Worm (Caenorhabditis elegans) whole organism, L3 larva: ENCODE results near the gene C13B4.1.

Source experiments
- R02D3.7 ChIP-seq: fragments of 150-350 bp; optimal IDR thresholded peaks from 2 replicates; lab custom pipeline; 2014; ENCODE audit warnings: missing biosample characterization, missing genetic modification characterization
- aly-2 ChIP-seq: fragments of 150-350 bp; optimal IDR thresholded peaks from 2 replicates; lab custom pipeline; 2014; ENCODE audit warnings: missing biosample characterization, missing genetic modification characterization
- ceh-16 ChIP-seq: sonication (generic microtip); optimal IDR thresholded peaks from 2 replicates; lab custom pipeline; 2017; ENCODE audit warnings: missing biosample characterization, missing genetic modification characterization
- ceh-28 ChIP-seq: fragments of 150-350 bp; optimal IDR thresholded peaks from 2 replicates; lab custom pipeline; 2014; ENCODE audit warnings: missing biosample characterization, missing genetic modification reagents, missing genetic modification characterization
- ceh-9 ChIP-seq: sonication (generic microtip); optimal IDR thresholded peaks from 2 replicates; lab custom pipeline; 2018; ENCODE audit warnings: missing biosample characterization, missing genetic modification characterization
- egl-27 ChIP-seq: sonication (generic microtip); optimal IDR thresholded peaks from 4 replicates; lab custom pipeline; 2017; ENCODE audit warnings: missing biosample characterization, missing genetic modification reagents, missing genetic modification characterization
- egl-5 ChIP-seq: fragments of 150-350 bp; optimal IDR thresholded peaks from 2 replicates; lab custom pipeline; 2017; ENCODE audit warnings: missing biosample characterization, missing genetic modification reagents, missing genetic modification characterization, inconsistent platforms
- elt-1 ChIP-seq: fragments of 150-350 bp; optimal IDR thresholded peaks from 2 replicates; lab custom pipeline; 2014; ENCODE audit warnings: missing biosample characterization, missing genetic modification characterization
- elt-2 ChIP-seq: sonication (generic microtip); optimal IDR thresholded peaks from 2 replicates; lab custom pipeline; 2016; ENCODE audit warnings: missing genetic modification reagents, mild to moderate bottlenecking, missing genetic modification characterization, missing compliant biosample characterization
- elt-3 ChIP-seq, 3 experiments: fragments of 150-350 bp in 1 of 3; sonication (generic microtip) in 2 of 3; optimal IDR thresholded peaks; 2 replicates in 2 of 3; 4 replicates in 1 of 3; lab custom pipeline; 2014 to 2017; ENCODE audit warnings: missing biosample characterization in 3 of 3, missing genetic modification characterization in 3 of 3
- eor-1 ChIP-seq, 2 experiments: fragments of 150-350 bp; optimal IDR thresholded peaks; 2 replicates each; lab custom pipeline; 2014 to 2018; ENCODE audit warnings: missing biosample characterization in 2 of 2, missing genetic modification characterization in 2 of 2
- fkh-10 ChIP-seq: sonication (generic microtip); optimal IDR thresholded peaks from 2 replicates; lab custom pipeline; 2017; ENCODE audit warnings: missing biosample characterization, missing genetic modification reagents, missing genetic modification characterization
- fkh-2 ChIP-seq: fragments of 150-350 bp; optimal IDR thresholded peaks from 2 replicates; lab custom pipeline; 2014; ENCODE audit warnings: missing biosample characterization, missing genetic modification reagents, missing genetic modification characterization
- fos-1 ChIP-seq: fragments of 150-350 bp; optimal IDR thresholded peaks from 2 replicates; lab custom pipeline; 2014; ENCODE audit warnings: missing biosample characterization, missing genetic modification characterization
- hmg-11 ChIP-seq: sonication (generic microtip); optimal IDR thresholded peaks from 2 replicates; lab custom pipeline; 2016; ENCODE audit warnings: missing genetic modification characterization, missing compliant biosample characterization
- jun-1 ChIP-seq: fragments of 150-350 bp; optimal IDR thresholded peaks from 2 replicates; lab custom pipeline; 2014; ENCODE audit warnings: missing biosample characterization, missing genetic modification reagents, missing genetic modification characterization
- lin-15B ChIP-seq: fragments of 150-350 bp; optimal IDR thresholded peaks from 2 replicates; lab custom pipeline; 2014; ENCODE audit warnings: missing biosample characterization, missing genetic modification characterization
- lin-39 ChIP-seq: fragments of 150-350 bp; optimal IDR thresholded peaks from 2 replicates; lab custom pipeline; 2018; ENCODE audit warnings: missing biosample characterization, missing genetic modification reagents, missing genetic modification characterization
- mdl-1 ChIP-seq: fragments of 150-350 bp; optimal IDR thresholded peaks from 2 replicates; lab custom pipeline; 2014; ENCODE audit warnings: missing biosample characterization, missing genetic modification characterization
- nfya-1 ChIP-seq: sonication (generic microtip); optimal IDR thresholded peaks from 2 replicates; lab custom pipeline; 2017; ENCODE audit warnings: missing genetic modification characterization, mild to moderate bottlenecking, missing compliant biosample characterization, antibody characterized with exemption, moderate library complexity; ENCODE audit not compliant: insufficient read depth
- nhr-11 ChIP-seq: fragments of 150-350 bp; optimal IDR thresholded peaks from 2 replicates; lab custom pipeline; 2014; ENCODE audit warnings: missing biosample characterization, missing genetic modification characterization
- nhr-23 ChIP-seq: fragments of 150-350 bp; optimal IDR thresholded peaks from 2 replicates; lab custom pipeline; 2014; ENCODE audit warnings: missing biosample characterization, missing genetic modification reagents, missing genetic modification characterization
- nhr-237 ChIP-seq: fragments of 150-350 bp; optimal IDR thresholded peaks from 2 replicates; lab custom pipeline; 2014; ENCODE audit warnings: missing biosample characterization, missing genetic modification characterization
- nhr-25 ChIP-seq: sonication (generic microtip); optimal IDR thresholded peaks from 2 replicates; lab custom pipeline; 2017; ENCODE audit warnings: missing biosample characterization, missing genetic modification characterization
- nhr-28 ChIP-seq: fragments of 150-350 bp; optimal IDR thresholded peaks from 2 replicates; lab custom pipeline; 2014; ENCODE audit warnings: missing biosample characterization, missing genetic modification characterization
- nhr-43 ChIP-seq: sonication (generic microtip); optimal IDR thresholded peaks from 2 replicates; lab custom pipeline; 2016; ENCODE audit warnings: mild to moderate bottlenecking, missing genetic modification characterization, missing compliant biosample characterization; ENCODE audit not compliant: poor library complexity, severe bottlenecking
- nhr-76 ChIP-seq: fragments of 150-350 bp; sonication (generic microtip); optimal IDR thresholded peaks from 5 replicates; lab custom pipeline; 2014; ENCODE audit warnings: missing biosample characterization, missing genetic modification characterization
- pha-4 ChIP-seq: fragments of 150-350 bp; optimal IDR thresholded peaks from 2 replicates; lab custom pipeline; 2014; ENCODE audit warnings: missing biosample characterization, missing genetic modification reagents, missing genetic modification characterization
- pqm-1 ChIP-seq: fragments of 150-350 bp; optimal IDR thresholded peaks from 2 replicates; lab custom pipeline; 2017; ENCODE audit warnings: missing biosample characterization, missing genetic modification characterization, inconsistent platforms
- sea-2 ChIP-seq: fragments of 150-350 bp; sonication (generic microtip); optimal IDR thresholded peaks from 4 replicates; lab custom pipeline; 2014; ENCODE audit warnings: missing biosample characterization, missing genetic modification reagents, missing genetic modification characterization
- skn-1 ChIP-seq: fragments of 150-350 bp; optimal IDR thresholded peaks from 2 replicates; lab custom pipeline; 2014; ENCODE audit warnings: missing biosample characterization, missing genetic modification characterization
- snpc-4 ChIP-seq: fragments of 150-350 bp; optimal IDR thresholded peaks from 2 replicates; lab custom pipeline; 2014; ENCODE audit warnings: missing biosample characterization, missing genetic modification characterization
- tbx-2 ChIP-seq: sonication (generic microtip); optimal IDR thresholded peaks from 2 replicates; lab custom pipeline; 2016; ENCODE audit warnings: mild to moderate bottlenecking, missing genetic modification characterization, missing compliant biosample characterization
- unc-39 ChIP-seq: sonication (generic microtip); optimal IDR thresholded peaks from 4 replicates; lab custom pipeline; 2017; ENCODE audit warnings: missing biosample characterization, missing genetic modification characterization
- zag-1 ChIP-seq: fragments of 150-350 bp; optimal IDR thresholded peaks from 2 replicates; lab custom pipeline; 2014; ENCODE audit warnings: missing biosample characterization, missing genetic modification characterization
- ztf-4 ChIP-seq: fragments of 150-350 bp; optimal IDR thresholded peaks from 2 replicates; lab custom pipeline; 2014; ENCODE audit warnings: missing biosample characterization, missing genetic modification characterization

The C13B4.1 gene

ce11 chrII:14479583-14480245 lies at the start of gene C13B4.1:
C13B4.1 (minus strand) TSS chrII:14479633.
- TF ChIP-seq elt-2 (tag; lab: Kevin White, UChicago) = no peak
- no peak for TF ChIP-seq lin-39 (tag; lab: Kevin White, UChicago)
- TF ChIP-seq nhr-25 (tag; lab: Kevin White, UChicago) = no peak
- TF ChIP-seq ztf-4 = no peak
- TF ChIP-seq ceh-9 (tag; lab: Kevin White, UChicago) = no peak
- no peak for TF ChIP-seq nhr-76
- no peak for TF ChIP-seq egl-27 (tag; lab: Kevin White, UChicago)
- no peak for TF ChIP-seq eor-1 (tag; optimal IDR thresholded peaks at IDR 0.05; lab: Kevin White, UChicago)
- no peak for TF ChIP-seq nhr-23 (tag; lab: Kevin White, UChicago)
- no peak for TF ChIP-seq ceh-16 (tag; lab: Kevin White, UChicago)
- TF ChIP-seq elt-3 (tag; optimal IDR thresholded peaks at IDR 0.05; lab: Kevin White, UChicago) = no peak

- TF ChIP-seq hmg-11 (tag; lab: Kevin White, UChicago) (peak; percentile 55), pha-4 (peak; percentile 79), elt-2 (tag; lab: Kevin White, UChicago) (peak; percentile 83), nhr-25 (tag; lab: Kevin White, UChicago) (peak; percentile 12), lin-15B (tag; lab: Kevin White, UChicago) (peak; percentile 66), nhr-23 (tag; lab: Kevin White, UChicago) (peak; percentile 56), nfya-1 (tag; lab: Kevin White, UChicago) (peak; percentile 74), pqm-1 (tag; lab: Kevin White, UChicago) (peak; percentile 54), elt-1 (peak; percentile 52), mdl-1 (tag; lab: Kevin White, UChicago) (no peak), snpc-4 (tag; lab: Kevin White, UChicago) (peak; percentile 22), R02D3.7 (tag; lab: Kevin White, UChicago) (no peak), skn-1 (tag; lab: Kevin White, UChicago) (peak; percentile 46), aly-2 (tag; lab: Kevin White, UChicago) (no peak), jun-1 (tag; lab: Kevin White, UChicago) (peak; percentile 10)
Observed at ce11 chrII:14528233-14528802, 48.9 kb upstream of the C13B4.1 start, which contains the start of the genes F57C2.5 and spat-1. F57C2.5 (minus strand) TSS chrII:14528239. spat-1 (plus strand) TSS chrII:14528752.

ce11 chrII:14527104-14527503 lies 47.7 kb upstream of the C13B4.1 start:
- TF ChIP-seq unc-39 (tag; lab: Kevin White, UChicago) (no peak), nhr-28 (tag; lab: Kevin White, UChicago) (no peak), mdl-1 (tag; lab: Kevin White, UChicago) (no peak), nhr-43 (no peak), nfya-1 (tag; lab: Kevin White, UChicago) (no peak), ceh-16 (tag; lab: Kevin White, UChicago) (no peak), hmg-11 (tag; lab: Kevin White, UChicago) (no peak), zag-1 (tag; lab: Kevin White, UChicago) (no peak), fkh-2 (tag; lab: Kevin White, UChicago) (no peak), fos-1 (tag; lab: Kevin White, UChicago) (no peak), nhr-11 (no peak), aly-2 (tag; lab: Kevin White, UChicago) (no peak), tbx-2 (no peak)

ce11 chrII:14525013-14525412 lies 45.6 kb upstream of the C13B4.1 start, which contains the start of gene F57C2.4:
F57C2.4 (plus strand) TSS chrII:14525313.
- TF ChIP-seq nfya-1 (tag; lab: Kevin White, UChicago) (no peak), nhr-237 (tag; lab: Kevin White, UChicago) (no peak), jun-1 (tag; lab: Kevin White, UChicago) (no peak), ceh-16 (tag; lab: Kevin White, UChicago) (no peak), nhr-11 (no peak), ztf-4 (no peak), tbx-2 (no peak), fkh-10 (GFP tag; lab: Kevin White, UChicago) (no peak), lin-15B (tag; lab: Kevin White, UChicago) (no peak), ceh-28 (tag; lab: Kevin White, UChicago) (no peak), sea-2 (GFP tag; lab: Kevin White, UChicago) (no peak), egl-5 (tag; lab: Kevin White, UChicago) (no peak), lin-39 (tag; lab: Kevin White, UChicago) (no peak)
- TF ChIP-seq, all 47 proteins: peak for 0
